Worm (Caenorhabditis elegans) whole organism, L3 larva: ENCODE data around the gene nstp-2.

Source experiments
- ama-1 ChIP-seq: fragments of 150-350 bp; optimal IDR thresholded peaks from 2 replicates; lab custom pipeline; 2018
- ceh-16 ChIP-seq: sonication (generic microtip); optimal IDR thresholded peaks from 2 replicates; lab custom pipeline; 2017; ENCODE audit warnings: missing biosample characterization, missing genetic modification characterization
- ceh-82 ChIP-seq: fragments of 150-350 bp; optimal IDR thresholded peaks from 2 replicates; lab custom pipeline; 2014; ENCODE audit warnings: missing biosample characterization, missing genetic modification characterization
- ceh-9 ChIP-seq: sonication (generic microtip); optimal IDR thresholded peaks from 2 replicates; lab custom pipeline; 2018; ENCODE audit warnings: missing biosample characterization, missing genetic modification characterization
- daf-12 ChIP-seq: fragments of 150-350 bp; optimal IDR thresholded peaks from 2 replicates; lab custom pipeline; 2014; ENCODE audit warnings: missing biosample characterization, missing genetic modification reagents, missing genetic modification characterization
- egl-5 ChIP-seq: fragments of 150-350 bp; optimal IDR thresholded peaks from 2 replicates; lab custom pipeline; 2017; ENCODE audit warnings: missing biosample characterization, missing genetic modification reagents, missing genetic modification characterization, inconsistent platforms
- elt-2 ChIP-seq: sonication (generic microtip); optimal IDR thresholded peaks from 2 replicates; lab custom pipeline; 2016; ENCODE audit warnings: missing genetic modification reagents, mild to moderate bottlenecking, missing genetic modification characterization, missing compliant biosample characterization
- elt-3 ChIP-seq, 3 experiments: fragments of 150-350 bp in 1 of 3; sonication (generic microtip) in 2 of 3; optimal IDR thresholded peaks; 2 replicates in 2 of 3; 4 replicates in 1 of 3; lab custom pipeline; 2014 to 2017; ENCODE audit warnings: missing biosample characterization in 3 of 3, missing genetic modification characterization in 3 of 3
- eor-1 ChIP-seq, 2 experiments: fragments of 150-350 bp; optimal IDR thresholded peaks; 2 replicates each; lab custom pipeline; 2014 to 2018; ENCODE audit warnings: missing biosample characterization in 2 of 2, missing genetic modification characterization in 2 of 2
- fos-1 ChIP-seq: fragments of 150-350 bp; optimal IDR thresholded peaks from 2 replicates; lab custom pipeline; 2014; ENCODE audit warnings: missing biosample characterization, missing genetic modification characterization
- hmg-11 ChIP-seq: sonication (generic microtip); optimal IDR thresholded peaks from 2 replicates; lab custom pipeline; 2016; ENCODE audit warnings: missing genetic modification characterization, missing compliant biosample characterization
- jun-1 ChIP-seq: fragments of 150-350 bp; optimal IDR thresholded peaks from 2 replicates; lab custom pipeline; 2014; ENCODE audit warnings: missing biosample characterization, missing genetic modification reagents, missing genetic modification characterization
- lin-15B ChIP-seq: fragments of 150-350 bp; optimal IDR thresholded peaks from 2 replicates; lab custom pipeline; 2014; ENCODE audit warnings: missing biosample characterization, missing genetic modification characterization
- lin-39 ChIP-seq: fragments of 150-350 bp; optimal IDR thresholded peaks from 2 replicates; lab custom pipeline; 2018; ENCODE audit warnings: missing biosample characterization, missing genetic modification reagents, missing genetic modification characterization
- mdl-1 ChIP-seq: fragments of 150-350 bp; optimal IDR thresholded peaks from 2 replicates; lab custom pipeline; 2014; ENCODE audit warnings: missing biosample characterization, missing genetic modification characterization
- nfya-1 ChIP-seq: sonication (generic microtip); optimal IDR thresholded peaks from 2 replicates; lab custom pipeline; 2017; ENCODE audit warnings: missing genetic modification characterization, mild to moderate bottlenecking, missing compliant biosample characterization, antibody characterized with exemption, moderate library complexity; ENCODE audit not compliant: insufficient read depth
- nhr-25 ChIP-seq: sonication (generic microtip); optimal IDR thresholded peaks from 2 replicates; lab custom pipeline; 2017; ENCODE audit warnings: missing biosample characterization, missing genetic modification characterization
- nhr-43 ChIP-seq: sonication (generic microtip); optimal IDR thresholded peaks from 2 replicates; lab custom pipeline; 2016; ENCODE audit warnings: mild to moderate bottlenecking, missing genetic modification characterization, missing compliant biosample characterization; ENCODE audit not compliant: poor library complexity, severe bottlenecking
- nhr-77 ChIP-seq: fragments of 150-350 bp; optimal IDR thresholded peaks from 2 replicates; lab custom pipeline; 2014; ENCODE audit warnings: missing biosample characterization, missing genetic modification characterization
- pha-4 ChIP-seq: fragments of 150-350 bp; optimal IDR thresholded peaks from 2 replicates; lab custom pipeline; 2014; ENCODE audit warnings: missing biosample characterization, missing genetic modification reagents, missing genetic modification characterization
- pqm-1 ChIP-seq: fragments of 150-350 bp; optimal IDR thresholded peaks from 2 replicates; lab custom pipeline; 2017; ENCODE audit warnings: missing biosample characterization, missing genetic modification characterization, inconsistent platforms
- sea-2 ChIP-seq: fragments of 150-350 bp; sonication (generic microtip); optimal IDR thresholded peaks from 4 replicates; lab custom pipeline; 2014; ENCODE audit warnings: missing biosample characterization, missing genetic modification reagents, missing genetic modification characterization
- snpc-4 ChIP-seq: fragments of 150-350 bp; optimal IDR thresholded peaks from 2 replicates; lab custom pipeline; 2014; ENCODE audit warnings: missing biosample characterization, missing genetic modification characterization
- tbx-2 ChIP-seq: sonication (generic microtip); optimal IDR thresholded peaks from 2 replicates; lab custom pipeline; 2016; ENCODE audit warnings: mild to moderate bottlenecking, missing genetic modification characterization, missing compliant biosample characterization
- unc-39 ChIP-seq: sonication (generic microtip); optimal IDR thresholded peaks from 4 replicates; lab custom pipeline; 2017; ENCODE audit warnings: missing biosample characterization, missing genetic modification characterization
- ztf-11 ChIP-seq: fragments of 150-350 bp; optimal IDR thresholded peaks from 2 replicates; lab custom pipeline; 2014; ENCODE audit warnings: missing biosample characterization, missing genetic modification characterization

The nstp-2 gene

ce11 chrIV:6555388-6556330 is 50.3 kb downstream of the nstp-2 start, which contains the start of gene paqr-1:
Gene paqr-1, minus strand, starts transcription at chrIV:6555438.
- peak; percentile 77 for TF ChIP-seq egl-5 (tag; lab: Kevin White, UChicago)
- no peak for TF ChIP-seq unc-39 (tag; lab: Kevin White, UChicago)
- no peak for TF ChIP-seq daf-12 (tag; lab: Kevin White, UChicago)
- peak; percentile 0 for TF ChIP-seq elt-2 (tag; lab: Kevin White, UChicago)
- no peak for TF ChIP-seq elt-3 (tag; optimal IDR thresholded peaks at IDR 0.05; lab: Kevin White, UChicago)
- peak; percentile 37 for TF ChIP-seq nfya-1
- TF ChIP-seq mdl-1 = peak; percentile 41
- no peak for TF ChIP-seq ceh-82 (tag; lab: Kevin White, UChicago)
- no peak for TF ChIP-seq ama-1 (lab: Kevin White, UChicago)
- TF ChIP-seq pha-4 (tag; lab: Kevin White, UChicago) = peak; percentile 6
- no peak for TF ChIP-seq nhr-25 (tag; lab: Kevin White, UChicago)
- peak; percentile 53 for TF ChIP-seq lin-15B
- TF ChIP-seq sea-2 (GFP tag; lab: Kevin White, UChicago) = no peak
- peak; percentile 16 for TF ChIP-seq lin-39 (tag; lab: Kevin White, UChicago)
- peak; percentile 29 for TF ChIP-seq pqm-1 (tag; lab: Kevin White, UChicago)
- TF ChIP-seq fos-1 (tag; lab: Kevin White, UChicago) = peak; percentile 6

ce11 chrIV:6554865-6555264 is 51.1 kb downstream of the nstp-2 start:
- TF ChIP-seq nhr-43 (tag; lab: Kevin White, UChicago) (no peak), snpc-4 (tag; lab: Kevin White, UChicago) (no peak), tbx-2 (no peak), ceh-16 (tag; lab: Kevin White, UChicago) (no peak), elt-2 (tag; lab: Kevin White, UChicago) (peak; percentile 95), elt-3 (tag; optimal IDR thresholded peaks at IDR 0.05; lab: Kevin White, UChicago) (peak in 2 of 3 experiments; percentile 68 to 91), ama-1 (lab: Kevin White, UChicago) (no peak), hmg-11 (tag; lab: Kevin White, UChicago) (no peak), ztf-11 (tag; lab: Kevin White, UChicago) (no peak), pqm-1 (tag; lab: Kevin White, UChicago) (peak; percentile 88), ceh-9 (no peak), jun-1 (peak; percentile 29), eor-1 (tag; optimal IDR thresholded peaks at IDR 0.05; lab: Kevin White, UChicago) (no peak), fos-1 (tag; lab: Kevin White, UChicago) (no peak), pha-4 (tag; lab: Kevin White, UChicago) (peak; percentile 33), nhr-77 (tag; lab: Kevin White, UChicago) (no peak)
